In the genomic region with DNA sequence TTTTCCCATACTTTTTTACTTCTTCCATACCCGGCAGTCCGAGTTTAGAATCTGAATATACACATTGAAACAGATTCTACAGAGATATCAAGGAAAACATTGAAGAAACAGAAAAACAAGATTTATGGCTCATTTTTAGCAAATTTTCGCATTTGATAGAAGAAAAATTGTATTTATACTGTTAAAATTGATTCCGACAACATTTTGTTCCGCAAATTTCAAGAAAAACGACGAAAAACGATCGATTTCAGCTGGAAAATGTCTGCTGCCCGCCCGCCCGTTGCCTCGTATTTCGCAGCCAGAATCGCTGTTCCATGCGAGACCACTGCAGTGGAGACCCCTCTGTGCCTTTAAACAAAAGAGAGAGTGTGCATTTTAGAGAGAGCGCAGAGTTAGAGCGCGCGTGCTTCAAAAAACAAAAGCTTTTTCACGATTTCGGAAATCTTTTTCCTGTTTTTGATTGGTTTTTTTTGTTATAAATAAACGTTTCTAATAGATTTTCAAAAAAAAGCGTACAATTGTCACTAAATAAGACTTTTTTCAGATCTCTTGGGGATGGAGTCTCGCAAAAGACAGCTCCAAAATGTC, we compare ENCODE assay signal across 8 worm cellular contexts.
TF ChIP-seq lines count a peak whose summit lies in the region.

Gene patr-1, minus strand, starts transcription at position 51 of the 588 bp plus-strand sequence.
Gene dna-2, plus strand, starts transcription at position 538 of the 588 bp plus-strand sequence.

TF ChIP-seq in whole organism, L1 larva, 84 proteins besides CTCF, POLR2A, EP300 and RAD21 (continues in another document):
- TF ChIP-seq nhr-28 (tag; optimal IDR thresholded peaks at IDR 0.05; lab: Kevin White, UChicago) (no peak), fkh-8 (tag; optimal IDR thresholded peaks at IDR 0.05; lab: Kevin White, UChicago) (peak; percentile 21), ceh-82 (tag; optimal IDR thresholded peaks at IDR 0.05; lab: Kevin White, UChicago) (peak in 2 of 3 experiments; percentile 60 to 79), F16B12.6 (tag; optimal IDR thresholded peaks at IDR 0.05; lab: Kevin White, UChicago) (peak; percentile 37), nhr-77 (tag; optimal IDR thresholded peaks at IDR 0.05; lab: Kevin White, UChicago) (peak; percentile 14), unc-62 (GFP tag; optimal IDR thresholded peaks at IDR 0.05; lab: Kevin White, UChicago) (no peak), hlh-17 (GFP tag; optimal IDR thresholded peaks at IDR 0.05; lab: Kevin White, UChicago; ENCODE audit: borderline replicate concordance) (no peak), nhr-12 (tag; optimal IDR thresholded peaks at IDR 0.05; lab: Kevin White, UChicago) (no peak), aly-2 (tag; optimal IDR thresholded peaks at IDR 0.05; lab: Kevin White, UChicago) (no peak), zag-1 (tag; optimal IDR thresholded peaks at IDR 0.05; lab: Kevin White, UChicago) (no peak)

TF ChIP-seq in whole organism, L2 larva, 48 proteins besides CTCF, POLR2A, EP300 and RAD21 (continues in another document):
- TF ChIP-seq ztf-11 (tag; optimal IDR thresholded peaks at IDR 0.05; lab: Kevin White, UChicago) (no peak), nhr-25 (tag; optimal IDR thresholded peaks at IDR 0.05; lab: Kevin White, UChicago) (peak; percentile 44), mbf-1 (tag; optimal IDR thresholded peaks at IDR 0.05; lab: Kevin White, UChicago) (no peak), nhr-77 (tag; optimal IDR thresholded peaks at IDR 0.05; lab: Kevin White, UChicago) (no peak), sma-9 (GFP tag; optimal IDR thresholded peaks at IDR 0.05; lab: Kevin White, UChicago) (peak; percentile 22), sma-9 (tag; optimal IDR thresholded peaks at IDR 0.05; lab: Kevin White, UChicago) (no peak), lin-13 (GFP tag; optimal IDR thresholded peaks at IDR 0.05; lab: Kevin White, UChicago) (peak; percentile 57), fos-1 (tag; optimal IDR thresholded peaks at IDR 0.05; lab: Kevin White, UChicago) (peak; percentile 25), sem-4 (tag; optimal IDR thresholded peaks at IDR 0.05; lab: Kevin White, UChicago) (no peak), Y55F3AM.14 (GFP tag; optimal IDR thresholded peaks at IDR 0.05; lab: Kevin White, UChicago) (no peak), R02D3.7 (tag; optimal IDR thresholded peaks at IDR 0.05; lab: Kevin White, UChicago) (no peak)

TF ChIP-seq in whole organism, L3 larva, 47 proteins besides CTCF, POLR2A, EP300 and RAD21 (continues in another document):
- TF ChIP-seq jun-1 (tag; optimal IDR thresholded peaks at IDR 0.05; lab: Kevin White, UChicago) (no peak), skn-1 (tag; optimal IDR thresholded peaks at IDR 0.05; lab: Kevin White, UChicago) (peak; percentile 45), pha-4 (tag; optimal IDR thresholded peaks at IDR 0.05; lab: Kevin White, UChicago) (peak; percentile 77), nhr-76 (tag; optimal IDR thresholded peaks at IDR 0.05; lab: Kevin White, UChicago) (no peak), nfya-1 (tag; optimal IDR thresholded peaks at IDR 0.05; lab: Kevin White, UChicago; ENCODE audit: insufficient read depth) (peak; percentile 85), nhr-23 (tag; optimal IDR thresholded peaks at IDR 0.05; lab: Kevin White, UChicago) (peak; percentile 48), egl-5 (tag; optimal IDR thresholded peaks at IDR 0.05; lab: Kevin White, UChicago) (peak; percentile 5), ceh-28 (tag; optimal IDR thresholded peaks at IDR 0.05; lab: Kevin White, UChicago) (no peak), ama-1 (optimal IDR thresholded peaks at IDR 0.05; lab: Kevin White, UChicago) (no peak), nhr-25 (tag; optimal IDR thresholded peaks at IDR 0.05; lab: Kevin White, UChicago) (peak; percentile 49), hmg-11 (tag; optimal IDR thresholded peaks at IDR 0.05; lab: Kevin White, UChicago) (peak; percentile 36)

TF ChIP-seq in whole organism, L4 larva, 104 proteins besides CTCF, POLR2A, EP300 and RAD21 (continues in another document):
- TF ChIP-seq egl-43 (GFP tag; IDR thresholded peaks at IDR 0.05; lab: Robert Waterston, UW) (no peak), hlh-30 (tag; optimal IDR thresholded peaks at IDR 0.05; lab: Kevin White, UChicago; ENCODE audit: insufficient read depth) (peak; percentile 64), lin-38 (GFP tag; IDR thresholded peaks at IDR 0.05; lab: Robert Waterston, UW) (peak; percentile 65), nhr-42 (GFP tag; IDR thresholded peaks at IDR 0.05; lab: Robert Waterston, UW) (peak; percentile 19; the same call in 1 of the 2 replicates), unc-130 (GFP tag; optimal IDR thresholded peaks at IDR 0.05; lab: Kevin White, UChicago) (peak; percentile 37), daf-8 (GFP tag; IDR thresholded peaks at IDR 0.05; lab: Robert Waterston, UW) (no peak), nhr-25 (tag; optimal IDR thresholded peaks at IDR 0.05; lab: Kevin White, UChicago; ENCODE audit: borderline replicate concordance, insufficient read depth) (no peak), hmg-1.1 (GFP tag; IDR thresholded peaks at IDR 0.05; lab: Robert Waterston, UW) (peak; percentile 64; the same call in 1 of the 2 replicates), lin-13 (GFP tag; optimal IDR thresholded peaks at IDR 0.05; lab: Kevin White, UChicago) (peak; percentile 31), lsy-2 (tag; optimal IDR thresholded peaks at IDR 0.05; lab: Kevin White, UChicago) (peak in 1 of 2 experiments; percentile 86)

TF ChIP-seq in whole organism, early embryonic, 17 proteins besides CTCF, POLR2A, EP300 and RAD21:
- TF ChIP-seq tbx-37 (GFP tag; conservative IDR thresholded peaks at IDR 0.05; lab: Robert Waterston, UW): no peak
- peak; percentile 20 for TF ChIP-seq hmg-4 (GFP tag; optimal IDR thresholded peaks at IDR 0.05; lab: Kevin White, UChicago)
- TF ChIP-seq B0310.2 (tag; optimal IDR thresholded peaks at IDR 0.05; lab: Kevin White, UChicago): no peak
- peak; percentile 17 for TF ChIP-seq F13C5.2 (tag; optimal IDR thresholded peaks at IDR 0.05; lab: Kevin White, UChicago)

TF ChIP-seq in whole organism, late embryonic, 69 proteins besides CTCF, POLR2A, EP300 and RAD21:
- no peak for TF ChIP-seq ceh-19 (GFP tag; optimal IDR thresholded peaks at IDR 0.05; lab: Kevin White, UChicago)
- TF ChIP-seq nfya-1 (tag; optimal IDR thresholded peaks at IDR 0.05; lab: Kevin White, UChicago): peak; percentile 61
- TF ChIP-seq odd-2 (tag; optimal IDR thresholded peaks at IDR 0.05; lab: Kevin White, UChicago): no peak
- peak; percentile 15 for TF ChIP-seq ceh-31 (tag; optimal IDR thresholded peaks at IDR 0.05; lab: Kevin White, UChicago)
- TF ChIP-seq pros-1 (tag; optimal IDR thresholded peaks at IDR 0.05; lab: Kevin White, UChicago): no peak
- peak; percentile 3 for TF ChIP-seq tbx-2 (tag; optimal IDR thresholded peaks at IDR 0.05; lab: Kevin White, UChicago)
- no peak for TF ChIP-seq ceh-30 (tag; optimal IDR thresholded peaks at IDR 0.05; lab: Kevin White, UChicago)
- TF ChIP-seq hlh-30 (tag; optimal IDR thresholded peaks at IDR 0.05; lab: Kevin White, UChicago; ENCODE audit: insufficient read depth): peak; percentile 29
- TF ChIP-seq ceh-24 (tag; optimal IDR thresholded peaks at IDR 0.05; lab: Kevin White, UChicago): no peak

TF ChIP-seq in whole organism, mixed stage, embryonic, 35 proteins besides CTCF, POLR2A, EP300 and RAD21:
- TF ChIP-seq mep-1 (tag; optimal IDR thresholded peaks at IDR 0.05; lab: Kevin White, UChicago): peak; percentile 77
- TF ChIP-seq ceh-39 (tag; optimal IDR thresholded peaks at IDR 0.05; lab: Kevin White, UChicago): peak; percentile 36
- peak; percentile 11 for TF ChIP-seq pha-4 (tag; optimal IDR thresholded peaks at IDR 0.05; lab: Kevin White, UChicago)
- TF ChIP-seq lin-13 (tag; optimal IDR thresholded peaks at IDR 0.05; lab: Kevin White, UChicago): no peak
- peak; percentile 77 for TF ChIP-seq lsy-2 (tag; optimal IDR thresholded peaks at IDR 0.05; lab: Kevin White, UChicago)
- TF ChIP-seq nhr-237 (tag; optimal IDR thresholded peaks at IDR 0.05; lab: Kevin White, UChicago): peak; percentile 62

TF ChIP-seq in whole organism, young adult, 124 proteins besides CTCF, POLR2A, EP300 and RAD21 (continues in another document):
- no peak for TF ChIP-seq C06A6.2 (GFP tag; conservative IDR thresholded peaks at IDR 0.05; lab: Robert Waterston, UW)
- peak; percentile 59 for TF ChIP-seq efl-1 (GFP tag; optimal IDR thresholded peaks at IDR 0.05; lab: Kevin White, UChicago)
- TF ChIP-seq lir-1 (GFP tag; conservative IDR thresholded peaks at IDR 0.05; lab: Robert Waterston, UW): no peak
- peak; percentile 61 for TF ChIP-seq mcd-1 (GFP tag; IDR thresholded peaks at IDR 0.05; lab: Robert Waterston, UW)
- no peak for TF ChIP-seq madf-10 (tag; optimal IDR thresholded peaks at IDR 0.05; lab: Kevin White, UChicago)
- TF ChIP-seq Y53F4B.3 (GFP tag; IDR thresholded peaks at IDR 0.05; lab: Robert Waterston, UW): no peak
- peak in 1 of 3 experiments; percentile 50 for TF ChIP-seq lin-35 (GFP tag; optimal IDR thresholded peaks at IDR 0.05; lab: Kevin White, UChicago)
- TF ChIP-seq B0035.1 (tag; optimal IDR thresholded peaks at IDR 0.05; lab: Kevin White, UChicago): no peak
- TF ChIP-seq ztf-18 (tag; optimal IDR thresholded peaks at IDR 0.05; lab: Kevin White, UChicago): peak; percentile 16
- TF ChIP-seq rpc-1 (optimal IDR thresholded peaks at IDR 0.05; lab: Kevin White, UChicago): no peak
- TF ChIP-seq rpc-1 (tag; optimal IDR thresholded peaks at IDR 0.05; lab: Kevin White, UChicago): no peak
- peak; percentile 57 for TF ChIP-seq madf-6 (GFP tag; IDR thresholded peaks at IDR 0.05; lab: Robert Waterston, UW)
- no peak for TF ChIP-seq egl-44 (GFP tag; IDR thresholded peaks at IDR 0.05; lab: Robert Waterston, UW)
- TF ChIP-seq him-1 (tag; optimal IDR thresholded peaks at IDR 0.05; lab: Kevin White, UChicago): no peak
- TF ChIP-seq chd-7 (tag; optimal IDR thresholded peaks at IDR 0.05; lab: Kevin White, UChicago): no peak
- TF ChIP-seq F22D6.2 (tag; optimal IDR thresholded peaks at IDR 0.05; lab: Kevin White, UChicago): no peak
- no peak for TF ChIP-seq K11D2.4 (GFP tag; IDR thresholded peaks at IDR 0.05; lab: Robert Waterston, UW)
- no peak for TF ChIP-seq fkh-3 (tag; optimal IDR thresholded peaks at IDR 0.05; lab: Kevin White, UChicago)
- TF ChIP-seq hlh-12 (tag; optimal IDR thresholded peaks at IDR 0.05; lab: Kevin White, UChicago): no peak
- peak; percentile 1 for TF ChIP-seq tbp1 (GFP tag; optimal IDR thresholded peaks at IDR 0.05; lab: Kevin White, UChicago)
- no peak for TF ChIP-seq tbx-9 (tag; optimal IDR thresholded peaks at IDR 0.05; lab: Kevin White, UChicago; ENCODE audit: borderline replicate concordance)
- TF ChIP-seq lag-1 (GFP tag; IDR thresholded peaks at IDR 0.05; lab: Robert Waterston, UW): no peak
- no peak for TF ChIP-seq tlf-1 (GFP tag; optimal IDR thresholded peaks at IDR 0.05; lab: Kevin White, UChicago)
- peak; percentile 53 for TF ChIP-seq dpl-1 (GFP tag; optimal IDR thresholded peaks at IDR 0.05; lab: Kevin White, UChicago)
- no peak for TF ChIP-seq F52B5.7 (tag; optimal IDR thresholded peaks at IDR 0.05; lab: Kevin White, UChicago)
- no peak for TF ChIP-seq F57C9.4 (tag; optimal IDR thresholded peaks at IDR 0.05; lab: Kevin White, UChicago)
- TF ChIP-seq aptf-2 (GFP tag; conservative IDR thresholded peaks at IDR 0.05; lab: Robert Waterston, UW): no peak
